Fruit fly (Drosophila melanogaster) whole organism, embryonic: ENCODE results near the gene CG46387.

ENCODE experiments used
- BEAF-32 ChIP-seq: fragments of 200-800 bp; sonication (Bioruptor generic); optimal IDR thresholded peaks from 3 replicates; lab custom pipeline; 2017; ENCODE audit warnings: missing biosample characterization, missing genetic modification characterization, mild to moderate bottlenecking, moderate library complexity, missing genetic modification reagents
- CG1024 ChIP-seq: fragments of 200-800 bp; sonication (Bioruptor generic); IDR thresholded peaks from 2 replicates; pipeline ENCODE4 v1.3.6; 2022; ENCODE audit warnings: missing biosample characterization, missing genetic modification characterization
- CG10543 ChIP-seq: fragments of 200-800 bp; sonication (Bioruptor generic); optimal IDR thresholded peaks from 3 replicates; lab custom pipeline; 2017; ENCODE audit warnings: missing biosample characterization, mild to moderate bottlenecking, missing genetic modification characterization, moderate library complexity
- CG12299 ChIP-seq: fragments of 200-800 bp; sonication (Bioruptor generic); optimal IDR thresholded peaks from 2 replicates; lab custom pipeline; 2018; ENCODE audit warnings: missing biosample characterization, mild to moderate bottlenecking, missing genetic modification characterization
- CG13287 ChIP-seq: fragments of 200-800 bp; sonication (Bioruptor generic); IDR thresholded peaks from 2 replicates; pipeline ENCODE4 v1.3.6; 2022; ENCODE audit warnings: missing biosample characterization, missing genetic modification characterization; ENCODE audit not compliant: partially characterized antibody
- CG14441 ChIP-seq: fragments of 200-800 bp; sonication (Bioruptor generic); IDR thresholded peaks from 2 replicates; pipeline ENCODE4 v1.3.6; 2022; ENCODE audit warnings: missing biosample characterization, missing genetic modification characterization
- CG14860 ChIP-seq: fragments of 200-800 bp; sonication (Bioruptor generic); IDR thresholded peaks from 3 replicates; pipeline ENCODE4 v1.3.6; 2022; ENCODE audit warnings: missing biosample characterization, missing genetic modification characterization; ENCODE audit not compliant: partially characterized antibody
- CG15073 ChIP-seq: fragments of 200-800 bp; sonication (Bioruptor generic); optimal IDR thresholded peaks from 2 replicates; lab custom pipeline; 2016; ENCODE audit warnings: missing biosample characterization, missing genetic modification characterization
- CG1602 ChIP-seq: fragments of 200-800 bp; sonication (Bioruptor generic); optimal IDR thresholded peaks from 3 replicates; lab custom pipeline; 2016; ENCODE audit warnings: missing biosample characterization, missing genetic modification characterization
- CG17186 ChIP-seq: fragments of 200-800 bp; sonication (Bioruptor generic); optimal IDR thresholded peaks from 3 replicates; lab custom pipeline; 2017; ENCODE audit warnings: missing biosample characterization, missing genetic modification reagents, missing genetic modification characterization
- CG17612 ChIP-seq: fragments of 200-800 bp; sonication (Bioruptor generic); IDR thresholded peaks from 2 replicates; pipeline ENCODE4 v1.3.6; 2022; ENCODE audit warnings: missing biosample characterization, missing genetic modification characterization
- CG32767 ChIP-seq: fragments of 200-800 bp; sonication (Bioruptor generic); IDR thresholded peaks from 2 replicates; pipeline ENCODE4 v1.3.6; 2022; ENCODE audit warnings: missing biosample characterization, missing genetic modification characterization
- CG33213 ChIP-seq: fragments of 200-800 bp; sonication (Bioruptor generic); optimal IDR thresholded peaks from 3 replicates; lab custom pipeline; 2016; ENCODE audit warnings: missing biosample characterization, missing genetic modification characterization
- CG34224 ChIP-seq: fragments of 200-800 bp; sonication (Bioruptor generic); IDR thresholded peaks from 3 replicates; pipeline ENCODE4 v1.3.6; 2022; ENCODE audit warnings: missing biosample characterization, missing genetic modification characterization; ENCODE audit not compliant: partially characterized antibody
- CG4707 ChIP-seq: fragments of 200-800 bp; sonication (Bioruptor generic); optimal IDR thresholded peaks from 2 replicates; lab custom pipeline; 2018; ENCODE audit warnings: missing biosample characterization, mild to moderate bottlenecking, missing genetic modification characterization, moderate library complexity
- CG6689 ChIP-seq: fragments of 200-800 bp; sonication (Bioruptor generic); IDR thresholded peaks from 2 replicates; pipeline ENCODE4 v1.3.6; 2022; ENCODE audit warnings: missing biosample characterization, missing genetic modification characterization
- CG7556 ChIP-seq: fragments of 200-800 bp; sonication (Bioruptor generic); optimal IDR thresholded peaks from 2 replicates; lab custom pipeline; 2017; ENCODE audit warnings: missing biosample characterization, mild to moderate bottlenecking, missing genetic modification characterization
- CG7839 ChIP-seq: fragments of 200-800 bp; sonication (Bioruptor generic); optimal IDR thresholded peaks from 3 replicates; lab custom pipeline; 2018; ENCODE audit warnings: missing biosample characterization, mild to moderate bottlenecking, missing genetic modification characterization, moderate library complexity
- CG8765 ChIP-seq: fragments of 200-800 bp; sonication (Bioruptor generic); IDR thresholded peaks from 2 replicates; pipeline ENCODE4 v1.3.6; 2022; ENCODE audit warnings: missing biosample characterization, missing genetic modification characterization
- CG8944 ChIP-seq: fragments of 200-800 bp; sonication (Bioruptor generic); optimal IDR thresholded peaks from 3 replicates; lab custom pipeline; 2016; ENCODE audit warnings: missing biosample characterization, missing genetic modification characterization
- CG9876 ChIP-seq: fragments of 200-800 bp; sonication (Bioruptor generic); optimal IDR thresholded peaks from 2 replicates; lab custom pipeline; 2016; ENCODE audit warnings: missing biosample characterization, missing genetic modification characterization
- CTCF ChIP-seq: fragments of 200-800 bp; sonication (Bioruptor generic); optimal IDR thresholded peaks from 2 replicates; lab custom pipeline; 2017; ENCODE audit warnings: missing biosample characterization, mild to moderate bottlenecking, missing genetic modification characterization, moderate library complexity
- Camta ChIP-seq: fragments of 200-800 bp; sonication (Bioruptor generic); optimal IDR thresholded peaks from 2 replicates; lab custom pipeline; 2016; ENCODE audit warnings: missing biosample characterization, missing genetic modification characterization
- Chrac-16 ChIP-seq: fragments of 200-800 bp; sonication (Bioruptor generic); optimal IDR thresholded peaks from 3 replicates; lab custom pipeline; 2016; ENCODE audit warnings: missing biosample characterization, missing genetic modification characterization
- Dip2 ChIP-seq: fragments of 200-800 bp; sonication (Bioruptor generic); IDR thresholded peaks from 2 replicates; pipeline ENCODE4 v1.3.6; 2022; ENCODE audit warnings: missing biosample characterization, missing genetic modification characterization
- Drgx ChIP-seq: fragments of 200-800 bp; sonication (Bioruptor generic); IDR thresholded peaks from 2 replicates; pipeline ENCODE4 v1.3.6; 2022; ENCODE audit warnings: missing biosample characterization, missing genetic modification characterization
- Ets97D ChIP-seq: fragments of 200-800 bp; sonication (Bioruptor generic); optimal IDR thresholded peaks from 3 replicates; lab custom pipeline; 2016; ENCODE audit warnings: missing biosample characterization, missing genetic modification characterization
- Fer2 ChIP-seq: fragments of 200-800 bp; sonication (Bioruptor generic); optimal IDR thresholded peaks from 2 replicates; lab custom pipeline; 2018; ENCODE audit warnings: missing biosample characterization, mild to moderate bottlenecking, missing genetic modification characterization, moderate library complexity
- HmgZ ChIP-seq: fragments of 200-800 bp; sonication (Bioruptor generic); optimal IDR thresholded peaks from 2 replicates; lab custom pipeline; 2018; ENCODE audit warnings: missing biosample characterization, mild to moderate bottlenecking, missing genetic modification characterization
- Hmx ChIP-seq: fragments of 200-800 bp; sonication (Bioruptor generic); optimal IDR thresholded peaks from 2 replicates; lab custom pipeline; 2016; ENCODE audit warnings: missing biosample characterization, missing genetic modification characterization
- Hr39 ChIP-seq: fragments of >200 bp; optimal IDR thresholded peaks from 2 replicates; lab custom pipeline; 2017
- Scr ChIP-seq: fragments of 200-800 bp; sonication (Bioruptor generic); IDR thresholded peaks from 2 replicates; pipeline ENCODE4 v1.3.6; 2022; ENCODE audit warnings: missing biosample characterization, missing genetic modification characterization; ENCODE audit not compliant: partially characterized antibody
- Six4 ChIP-seq: fragments of 200-800 bp; sonication (Bioruptor generic); optimal IDR thresholded peaks from 2 replicates; lab custom pipeline; 2016; ENCODE audit warnings: missing biosample characterization, missing genetic modification characterization
- ap ChIP-seq: fragments of 200-800 bp; sonication (Bioruptor generic); IDR thresholded peaks from 2 replicates; pipeline ENCODE4 v1.3.6; 2022; ENCODE audit warnings: missing biosample characterization, missing genetic modification characterization
- bcd ChIP-seq: fragments of 200-800 bp; sonication (Bioruptor generic); optimal IDR thresholded peaks from 2 replicates; lab custom pipeline; 2017; ENCODE audit warnings: missing biosample characterization, mild to moderate bottlenecking, missing genetic modification characterization
- bsh ChIP-seq, 2 experiments: fragments of 200-800 bp; sonication (Bioruptor generic); optimal IDR thresholded peaks; 2 replicates each; lab custom pipeline; 2017 to 2018; ENCODE audit warnings: mild to moderate bottlenecking in 2 of 2, missing biosample characterization in 2 of 2, missing genetic modification characterization in 2 of 2, moderate library complexity in 1 of 2
- crol ChIP-seq: fragments of 200-800 bp; sonication (Bioruptor generic); IDR thresholded peaks from 2 replicates; pipeline ENCODE4 v1.3.6; 2022; ENCODE audit warnings: missing biosample characterization, missing genetic modification characterization
- danr ChIP-seq: fragments of 200-800 bp; sonication (Bioruptor generic); IDR thresholded peaks from 2 replicates; pipeline ENCODE4 v1.3.6; 2022; ENCODE audit warnings: missing biosample characterization, missing genetic modification characterization
- dati ChIP-seq: fragments of 200-800 bp; sonication (Bioruptor generic); IDR thresholded peaks from 2 replicates; pipeline ENCODE4 v1.3.6; 2022; ENCODE audit warnings: missing biosample characterization, missing genetic modification characterization
- emc ChIP-seq: fragments of 200-800 bp; sonication (Bioruptor generic); optimal IDR thresholded peaks from 2 replicates; lab custom pipeline; 2016; ENCODE audit warnings: missing biosample characterization, missing genetic modification characterization
- exex ChIP-seq: fragments of 200-800 bp; sonication (Bioruptor generic); optimal IDR thresholded peaks from 4 replicates; lab custom pipeline; 2018; ENCODE audit warnings: missing biosample characterization, mild to moderate bottlenecking, missing genetic modification characterization, moderate library complexity
- fd64A ChIP-seq: fragments of 200-800 bp; sonication (Bioruptor generic); optimal IDR thresholded peaks from 3 replicates; lab custom pipeline; 2018; ENCODE audit warnings: missing biosample characterization, mild to moderate bottlenecking, missing genetic modification characterization
- fd96Cb ChIP-seq: fragments of 200-800 bp; sonication (Bioruptor generic); optimal IDR thresholded peaks from 2 replicates; lab custom pipeline; 2018; ENCODE audit warnings: missing biosample characterization, mild to moderate bottlenecking, missing genetic modification characterization, moderate library complexity
- lab ChIP-seq: fragments of 200-800 bp; sonication (Bioruptor generic); optimal IDR thresholded peaks from 3 replicates; lab custom pipeline; 2017; ENCODE audit warnings: missing biosample characterization, missing genetic modification characterization, mild to moderate bottlenecking, moderate library complexity, missing genetic modification reagents
- nom ChIP-seq: fragments of 200-800 bp; sonication (Bioruptor generic); optimal IDR thresholded peaks from 2 replicates; lab custom pipeline; 2017; ENCODE audit warnings: missing biosample characterization, missing genetic modification characterization, mild to moderate bottlenecking, moderate library complexity, missing genetic modification reagents
- onecut ChIP-seq: fragments of 200-800 bp; sonication (Bioruptor generic); IDR thresholded peaks from 2 replicates; pipeline ENCODE4 v1.3.6; 2022; ENCODE audit warnings: missing biosample characterization, missing genetic modification characterization
- pum ChIP-seq: fragments of 200-800 bp; sonication (Bioruptor generic); optimal IDR thresholded peaks from 2 replicates; lab custom pipeline; 2016; ENCODE audit warnings: missing biosample characterization, missing genetic modification characterization
- sqz ChIP-seq: fragments of 200-800 bp; sonication (Bioruptor generic); optimal IDR thresholded peaks from 3 replicates; lab custom pipeline; 2018; ENCODE audit warnings: missing biosample characterization, mild to moderate bottlenecking, missing genetic modification characterization
- stwl ChIP-seq: fragments of 200-800 bp; sonication (Bioruptor generic); optimal IDR thresholded peaks from 3 replicates; lab custom pipeline; 2018; ENCODE audit warnings: missing biosample characterization, mild to moderate bottlenecking, missing genetic modification characterization, moderate library complexity
- tll ChIP-seq, 2 experiments: fragments of 200-800 bp in 1 of 2; fragments of >200 bp in 1 of 2; sonication (Bioruptor generic) in 1 of 2; optimal IDR thresholded peaks; 2 replicates each; lab custom pipeline; 2017 to 2019; ENCODE audit warnings: missing biosample characterization in 2 of 2, missing genetic modification characterization in 2 of 2, mild to moderate bottlenecking in 1 of 2, moderate library complexity in 1 of 2
- zfh2 ChIP-seq: fragments of 200-800 bp; sonication (Bioruptor generic); optimal IDR thresholded peaks from 2 replicates; lab custom pipeline; 2016; ENCODE audit warnings: missing biosample characterization, missing genetic modification characterization

The CG46387 gene

DNA sequence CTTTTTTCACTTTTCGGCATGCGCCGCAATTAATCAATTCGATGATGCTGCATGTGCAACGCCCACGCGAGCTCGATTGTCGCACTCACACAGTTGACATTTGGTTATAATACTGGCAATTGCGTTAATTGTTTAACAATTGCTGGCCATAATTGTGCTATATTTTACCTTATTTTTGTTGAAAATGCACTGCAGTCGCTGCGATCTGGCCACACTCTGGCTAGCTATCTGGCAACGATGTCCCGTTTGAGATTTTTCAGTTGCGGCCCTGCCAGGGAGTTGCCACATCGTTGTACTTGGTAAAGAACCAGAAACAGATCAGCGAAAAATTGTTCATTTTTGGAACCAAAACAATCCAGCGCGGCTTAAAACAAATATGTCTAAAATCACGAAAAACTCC lies at the start of gene CG46387, which contains the start of gene CG6707 (continued):
- TF ChIP-seq CG33213 (GFP tag; lab: Kevin White, UChicago) (peak; percentile 9), Dip2 (no peak), CG14441 (GFP tag; lab: Robert Waterston, UW) (0 out of 2 replicates have a peak, but pooled peaks have one; percentile 17), CG1024 (GFP tag; lab: Robert Waterston, UW) (no peak), fd64A (GFP tag; lab: Kevin White, UChicago) (no peak), CG14860 (no peak), Scr (GFP tag; lab: Robert Waterston, UW) (peak; percentile 26; the same call in 1 of the 2 replicates), CG15073 (no peak), pum (GFP tag; lab: Kevin White, UChicago) (peak; percentile 47), bcd (no peak), stwl (tag; lab: Kevin White, UChicago) (peak; percentile 76), CG17186 (GFP tag; lab: Kevin White, UChicago) (peak; percentile 24), CG8765 (GFP tag; lab: Robert Waterston, UW) (no peak), onecut (GFP tag; lab: Robert Waterston, UW) (no peak; the same call in 1 of the 2 replicates), danr (no peak), CG13287 (peak; percentile 25; the same call in 1 of the 2 replicates), CG17612 (GFP tag; lab: Robert Waterston, UW) (no peak), HmgZ (tag; lab: Kevin White, UChicago) (peak; percentile 74), CG10543 (GFP tag; lab: Kevin White, UChicago) (peak; percentile 26), lab (no peak), CTCF (GFP tag; lab: Kevin White, UChicago) (no peak), tll (GFP tag; optimal IDR thresholded peaks at IDR 0.05; lab: Kevin White, UChicago) (no peak)

DNA sequence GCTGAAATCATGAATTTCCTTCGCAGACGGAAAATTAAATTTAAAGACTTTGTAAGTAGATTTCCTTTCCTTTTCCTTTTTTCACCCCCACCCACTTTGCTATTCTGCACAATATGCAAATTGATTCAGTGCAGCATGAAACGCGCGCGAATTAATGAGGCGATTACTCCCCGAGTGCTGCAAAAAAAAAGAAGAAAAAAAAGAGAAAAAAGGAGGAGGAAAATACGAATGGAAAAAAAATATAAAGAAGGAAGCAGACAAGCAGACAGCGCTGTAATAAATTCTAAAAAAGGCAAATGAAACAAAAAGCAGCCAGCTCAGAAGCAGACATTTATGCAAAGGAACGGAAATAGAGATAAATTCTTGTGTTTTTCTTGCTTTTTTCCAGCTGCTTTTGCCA lies 49.7 kb upstream of the CG46387 start:
- TF ChIP-seq Camta (GFP tag; lab: Kevin White, UChicago) = no peak
- TF ChIP-seq BEAF-32 = no peak
- TF ChIP-seq ap = no peak
- TF ChIP-seq CG4707 = no peak
- TF ChIP-seq CG9876 (GFP tag; lab: Kevin White, UChicago) = no peak
- TF ChIP-seq CG32767 (GFP tag; lab: Robert Waterston, UW) = no peak
- TF ChIP-seq exex (tag; lab: Kevin White, UChicago) = no peak
- peak; percentile 65 for TF ChIP-seq Hr39 (lab: Kevin White, UChicago)
- TF ChIP-seq fd64A (GFP tag; lab: Kevin White, UChicago) = no peak
- TF ChIP-seq Six4 = no peak
- TF ChIP-seq nom (GFP tag; lab: Kevin White, UChicago) = peak; percentile 96
- no peak for TF ChIP-seq Ets97D (GFP tag; lab: Kevin White, UChicago)
- no peak for TF ChIP-seq CG12299 (tag; lab: Kevin White, UChicago)
- TF ChIP-seq sqz (GFP tag; lab: Kevin White, UChicago) = peak; percentile 4
- TF ChIP-seq Chrac-16 (GFP tag; lab: Kevin White, UChicago) = no peak
- no peak for TF ChIP-seq CG1602 (GFP tag; lab: Kevin White, UChicago)
- peak; percentile 58 for TF ChIP-seq Drgx (GFP tag; lab: Robert Waterston, UW)
- TF ChIP-seq CG17186 (GFP tag; lab: Kevin White, UChicago) = no peak
- TF ChIP-seq CG15073 = no peak
- no peak for TF ChIP-seq CG34224 (GFP tag; lab: Robert Waterston, UW)
- no peak for TF ChIP-seq CG8765 (GFP tag; lab: Robert Waterston, UW)
- no peak for TF ChIP-seq fd96Cb
- TF ChIP-seq onecut (GFP tag; lab: Robert Waterston, UW) = no peak
- no peak for TF ChIP-seq zfh2 (GFP tag; lab: Kevin White, UChicago)
- TF ChIP-seq CG7556 (GFP tag; lab: Kevin White, UChicago) = no peak
- TF ChIP-seq CG6689 (GFP tag; lab: Robert Waterston, UW) = no peak
- no peak for TF ChIP-seq CG8944 (GFP tag; lab: Kevin White, UChicago)
- no peak for TF ChIP-seq crol (GFP tag; lab: Robert Waterston, UW)
- TF ChIP-seq emc (GFP tag; lab: Kevin White, UChicago) = no peak
- no peak for TF ChIP-seq Scr (GFP tag; lab: Robert Waterston, UW)
- no peak for TF ChIP-seq dati
- TF ChIP-seq bsh (GFP tag; optimal IDR thresholded peaks at IDR 0.05; lab: Kevin White, UChicago) = peak in 1 of 2 experiments; percentile 95
- TF ChIP-seq Hmx = no peak
- TF ChIP-seq CG7839 = no peak
- no peak for TF ChIP-seq Fer2 (tag; lab: Kevin White, UChicago)
